Worm (Caenorhabditis elegans) whole organism, mixed stage, embryonic: ENCODE measurements around the gene fbxa-197.

Source experiments
- blmp-1 ChIP-seq: fragments of 150-350 bp; optimal IDR thresholded peaks from 2 replicates; lab custom pipeline; 2014; ENCODE audit warnings: missing biosample characterization, missing genetic modification characterization
- ceh-43 ChIP-seq: fragments of 200-800 bp; sonication (Bioruptor generic); optimal IDR thresholded peaks from 2 replicates; lab custom pipeline; 2018; ENCODE audit warnings: mild to moderate bottlenecking, missing genetic modification characterization, moderate library complexity, missing compliant biosample characterization
- lsy-2 ChIP-seq: fragments of 150-350 bp; optimal IDR thresholded peaks from 2 replicates; lab custom pipeline; 2014; ENCODE audit warnings: missing biosample characterization, missing genetic modification characterization
- mep-1 ChIP-seq: fragments of 150-350 bp; optimal IDR thresholded peaks from 2 replicates; lab custom pipeline; 2017; ENCODE audit warnings: missing biosample characterization, missing genetic modification reagents, missing genetic modification characterization, inconsistent platforms
- nhr-12 ChIP-seq: fragments of 150-350 bp; optimal IDR thresholded peaks from 2 replicates; lab custom pipeline; 2014; ENCODE audit warnings: missing biosample characterization, missing genetic modification characterization
- nhr-2 ChIP-seq: fragments of 150-350 bp; optimal IDR thresholded peaks from 2 replicates; lab custom pipeline; 2014; ENCODE audit warnings: missing biosample characterization, missing genetic modification characterization
- pha-4 ChIP-seq: fragments of 150-350 bp; optimal IDR thresholded peaks from 2 replicates; lab custom pipeline; 2018; ENCODE audit warnings: missing biosample characterization, missing genetic modification reagents, missing genetic modification characterization
- snpc-4 ChIP-seq: fragments of 150-350 bp; optimal IDR thresholded peaks from 2 replicates; lab custom pipeline; 2014; ENCODE audit warnings: missing biosample characterization, missing genetic modification characterization
- unc-62 ChIP-seq: fragments of 150-350 bp; optimal IDR thresholded peaks from 2 replicates; lab custom pipeline; 2014; ENCODE audit warnings: missing biosample characterization, missing genetic modification reagents, missing genetic modification characterization
- ztf-11 ChIP-seq: fragments of 150-350 bp; optimal IDR thresholded peaks from 2 replicates; lab custom pipeline; 2014; ENCODE audit warnings: missing biosample characterization, missing genetic modification characterization

DNA sequence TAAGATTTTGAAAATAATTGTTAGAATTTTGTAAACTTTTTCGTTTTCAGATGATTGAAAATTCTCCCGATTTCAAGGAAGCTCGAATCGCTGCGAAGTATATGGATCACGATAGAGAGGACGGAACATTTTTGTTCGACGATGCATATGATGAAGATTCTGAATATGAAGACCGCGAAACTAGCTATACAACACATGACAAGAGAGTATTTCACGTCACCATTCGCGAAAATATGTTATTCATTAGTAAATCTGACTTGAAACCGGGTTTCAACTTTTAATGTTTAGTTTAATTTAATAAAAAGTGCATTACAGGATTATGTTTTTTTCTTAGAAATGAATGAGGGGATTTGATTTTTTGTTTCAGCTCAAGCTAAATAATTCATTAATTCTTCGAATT lies 2.9 kb downstream of the fbxa-197 start, which contains the start of gene str-57:
- TF ChIP-seq mep-1 (tag; lab: Kevin White, UChicago) (no peak), pha-4 (tag; lab: Kevin White, UChicago) (no peak), nhr-12 (tag; lab: Kevin White, UChicago) (no peak), ztf-11 (tag; lab: Kevin White, UChicago) (no peak), unc-62 (GFP tag; lab: Kevin White, UChicago) (no peak), lsy-2 (tag; lab: Kevin White, UChicago) (no peak), nhr-2 (tag; lab: Kevin White, UChicago) (no peak), ceh-43 (no peak), blmp-1 (tag; lab: Kevin White, UChicago) (no peak), snpc-4 (tag; lab: Kevin White, UChicago) (no peak)
